Fruit fly (Drosophila melanogaster) Kc167 (cell line): ENCODE data around the gene TfIIFbeta.

Experiments
- Myc ChIP-seq: fragments of >200 bp; optimal IDR thresholded peaks from 2 replicates; lab custom pipeline; 2017; ENCODE audit warnings: missing external identifiers
- h ChIP-seq: fragments of >200 bp; optimal IDR thresholded peaks from 3 replicates; lab custom pipeline; 2018; ENCODE audit warnings: missing external identifiers
- insv ChIP-seq: fragments of >200 bp; optimal IDR thresholded peaks from 3 replicates; lab custom pipeline; 2018; ENCODE audit warnings: missing external identifiers
- psq ChIP-seq: fragments of >200 bp; optimal IDR thresholded peaks from 2 replicates; lab custom pipeline; 2017; ENCODE audit warnings: missing external identifiers
- ttk ChIP-seq: sonication (Bioruptor generic); optimal IDR thresholded peaks from 2 replicates; lab custom pipeline; 2017; ENCODE audit warnings: missing external identifiers

DNA sequence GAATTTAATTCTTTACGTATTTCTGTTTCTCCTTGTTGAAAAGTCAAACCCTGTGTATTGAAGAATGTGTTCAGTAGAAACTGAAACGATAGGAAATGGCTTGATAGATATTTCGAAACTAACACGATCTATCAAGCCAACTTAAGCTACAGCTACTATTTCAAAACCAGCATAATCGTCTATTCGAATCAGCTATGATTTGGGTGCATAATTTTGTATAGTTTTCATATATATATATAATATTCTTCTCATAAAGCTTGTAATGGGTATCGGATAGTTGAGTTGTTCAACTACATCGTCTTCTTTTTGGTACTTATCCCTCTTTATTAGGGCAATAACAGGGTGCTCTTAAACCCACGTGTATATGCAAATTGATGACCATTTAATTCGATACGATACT is 31.7 kb downstream of the TfIIFbeta start, which contains the start of gene tomboy20:
- TF ChIP-seq psq (lab: Kevin White, UChicago) (no peak), ttk (no peak), Myc (lab: Kevin White, UChicago) (no peak), insv (no peak), h (lab: Kevin White, UChicago) (no peak)
